Fruit fly (Drosophila melanogaster): ENCODE data around the gene Nemp.

Nemp gene

DNA sequence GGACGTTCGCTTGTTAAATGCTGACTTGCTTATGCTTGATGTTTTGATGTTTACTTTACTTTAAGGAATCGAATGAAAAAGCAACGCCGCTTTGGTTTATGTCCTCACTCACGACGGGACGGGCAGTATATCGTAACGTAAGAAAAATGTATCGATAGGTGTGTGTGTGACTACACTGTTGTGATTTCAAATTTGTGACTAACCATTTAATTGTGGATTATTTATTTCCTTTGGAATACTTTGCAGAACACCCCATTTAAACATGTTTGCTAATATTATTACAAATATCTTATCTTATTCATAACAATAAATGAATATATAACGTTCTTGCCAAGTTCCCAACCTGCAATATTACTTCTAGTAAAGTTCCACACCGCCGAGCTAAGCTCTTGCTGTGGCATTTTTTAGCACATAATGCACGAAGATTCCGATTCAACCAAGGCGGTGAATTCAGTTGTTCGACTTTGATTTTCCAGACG, at the start of gene Nemp, which contains the start of gene r:
Gene Nemp, minus strand, starts transcription at position 85 of the 479 bp plus-strand sequence.
Gene r, plus strand, starts transcription at position 429 of the 479 bp plus-strand sequence.
- TF ChIP-seq noc (tag; optimal IDR thresholded peaks at IDR 0.05): no peak

DNA sequence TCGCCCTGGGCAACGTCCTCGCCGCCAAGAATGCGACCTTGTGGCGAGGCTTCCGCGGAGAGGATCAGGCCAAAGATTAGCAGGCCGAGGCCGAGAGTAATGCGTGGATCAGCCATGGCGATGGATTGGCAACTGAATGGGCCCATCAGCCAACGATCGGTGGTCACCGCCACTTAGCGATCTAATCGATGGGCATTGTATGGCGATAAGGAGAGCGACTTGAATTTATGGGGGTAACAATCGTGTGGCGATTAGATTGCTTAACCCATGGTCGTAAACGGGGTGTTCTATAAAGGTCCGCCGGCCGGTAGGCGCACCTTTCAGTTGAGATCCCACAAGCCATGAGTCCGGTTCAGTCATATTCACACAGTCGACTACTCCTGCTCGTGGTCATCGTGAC, 48.9 kb upstream of the Nemp start, which contains the start of the genes CG9673 and CG4653:
Gene CG9673, minus strand, starts transcription at position 138 of the 400 bp plus-strand sequence.
Gene CG4653, plus strand, starts transcription at position 335 of the 400 bp plus-strand sequence.
- peak; percentile 7 for TF ChIP-seq noc (tag; optimal IDR thresholded peaks at IDR 0.05)

DNA sequence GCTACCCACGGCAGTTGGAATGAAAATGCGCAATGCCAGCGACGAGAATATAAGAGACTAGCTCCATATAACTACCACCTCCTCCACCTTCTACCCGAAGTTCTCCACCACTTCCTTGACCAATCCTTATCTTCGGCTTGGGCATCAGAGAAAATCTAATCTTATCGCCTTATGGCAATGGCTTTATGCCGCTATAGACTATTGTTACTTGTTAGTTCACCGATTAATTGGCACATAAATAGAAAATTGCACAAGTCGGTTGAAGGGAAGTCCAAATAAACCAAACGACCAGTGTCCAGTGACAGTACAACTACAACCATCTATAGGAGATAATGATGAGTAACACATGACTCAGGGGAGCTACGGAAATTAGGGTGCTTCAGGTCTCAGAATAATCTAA, 47.1 kb upstream of the Nemp start, which contains the start of gene sphe:
Gene sphe, minus strand, starts transcription at position 32 of the 400 bp plus-strand sequence.
- TF ChIP-seq noc (tag; optimal IDR thresholded peaks at IDR 0.05): peak; percentile 8

DNA sequence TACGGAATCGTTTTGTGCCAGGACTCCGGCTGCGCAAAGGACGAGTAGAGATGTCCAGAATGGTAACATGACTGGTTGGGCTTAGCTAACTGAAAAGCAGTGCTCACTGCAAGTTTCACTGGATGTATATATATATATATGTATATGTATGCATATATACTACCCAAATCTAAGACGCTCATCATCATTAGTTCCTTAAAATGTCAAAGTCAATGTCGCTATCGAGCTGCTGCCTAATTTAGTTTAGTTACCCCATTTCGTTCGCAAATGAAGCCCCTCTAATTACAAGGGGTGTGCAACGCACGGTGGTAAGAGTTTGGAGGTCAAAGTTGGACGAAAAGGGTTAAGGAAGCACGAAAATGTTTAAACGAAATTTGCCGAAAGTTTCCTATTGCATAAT, 45.3 kb upstream of the Nemp start, which contains the start of gene CG9676:
Gene CG9676, minus strand, starts transcription at position 101 of the 400 bp plus-strand sequence.
- no peak for TF ChIP-seq noc (tag; optimal IDR thresholded peaks at IDR 0.05)

DNA sequence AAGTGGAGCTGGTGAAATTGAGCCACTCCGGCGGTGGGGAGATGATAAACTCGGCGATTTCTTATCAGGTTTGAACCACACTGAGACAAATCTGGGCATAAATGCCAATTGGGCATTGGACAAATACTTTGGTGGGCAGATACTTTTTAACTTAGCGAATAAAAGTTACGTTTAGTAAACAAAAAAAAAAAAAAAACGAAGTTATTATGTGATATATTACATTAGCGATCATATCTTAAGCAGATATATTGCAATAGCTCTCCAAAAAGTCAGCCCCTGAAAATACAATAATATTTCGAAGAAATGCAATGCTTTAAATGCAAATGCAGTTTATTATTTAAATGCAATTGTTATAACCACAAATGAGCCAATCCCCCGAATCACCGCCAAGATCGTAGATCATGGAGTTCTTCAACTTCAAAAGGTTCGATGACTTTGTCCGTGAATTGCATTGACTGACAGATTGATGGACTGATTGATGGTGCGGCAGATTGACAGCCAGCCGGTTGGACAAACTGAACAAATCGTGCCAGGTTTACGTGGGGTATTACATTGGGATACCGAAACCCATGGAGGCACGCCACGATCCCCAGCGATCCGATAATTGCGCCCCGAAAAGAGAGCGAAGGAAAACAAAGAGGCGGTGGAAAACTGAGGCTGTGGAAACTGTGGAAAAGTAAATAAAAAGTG, 43.2 kb upstream of the Nemp start:
- TF ChIP-seq noc (tag; optimal IDR thresholded peaks at IDR 0.05): no peak

DNA sequence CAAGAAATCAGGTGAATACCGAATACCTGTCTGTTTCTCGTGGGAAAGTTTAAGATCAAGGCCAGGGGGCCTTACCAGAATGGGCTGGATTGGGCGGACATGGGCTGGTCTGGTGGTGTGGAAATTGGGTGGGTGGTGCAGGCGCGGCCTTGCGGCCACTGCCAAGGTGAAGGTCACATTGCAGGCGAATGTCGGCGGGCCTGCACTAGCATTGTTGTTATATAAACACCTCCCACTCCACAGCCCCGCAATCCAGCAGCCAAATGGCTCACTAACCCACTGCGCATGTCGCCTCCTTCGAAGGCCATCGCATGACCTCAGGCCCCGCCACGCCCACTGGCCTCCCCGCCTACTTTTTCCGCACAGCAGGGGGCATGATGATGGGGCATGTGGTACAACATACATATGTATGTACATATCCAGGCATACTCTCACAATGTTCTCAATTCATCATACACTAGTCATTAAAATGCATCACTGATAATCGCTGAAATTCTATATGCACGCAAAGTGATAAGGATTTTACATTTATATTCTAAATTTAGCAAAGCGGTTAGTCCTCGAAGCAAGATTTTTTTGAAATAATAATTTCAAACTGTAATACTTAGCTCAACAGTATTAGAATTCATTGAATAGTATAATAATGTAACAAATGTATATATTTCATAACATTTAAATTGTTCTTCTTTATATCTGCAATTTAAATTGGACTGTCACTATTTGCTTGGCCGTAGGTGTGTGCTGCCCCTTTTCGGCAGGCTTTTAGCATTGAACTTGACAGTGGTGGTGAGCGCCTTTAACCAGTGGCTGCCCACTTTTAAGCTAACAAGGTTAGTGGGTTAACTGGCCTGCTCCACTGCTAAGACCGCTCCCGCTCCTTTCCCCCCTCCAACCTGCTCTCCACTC, 42.1 kb upstream of the Nemp start:
- no peak for TF ChIP-seq noc (tag; optimal IDR thresholded peaks at IDR 0.05)

DNA sequence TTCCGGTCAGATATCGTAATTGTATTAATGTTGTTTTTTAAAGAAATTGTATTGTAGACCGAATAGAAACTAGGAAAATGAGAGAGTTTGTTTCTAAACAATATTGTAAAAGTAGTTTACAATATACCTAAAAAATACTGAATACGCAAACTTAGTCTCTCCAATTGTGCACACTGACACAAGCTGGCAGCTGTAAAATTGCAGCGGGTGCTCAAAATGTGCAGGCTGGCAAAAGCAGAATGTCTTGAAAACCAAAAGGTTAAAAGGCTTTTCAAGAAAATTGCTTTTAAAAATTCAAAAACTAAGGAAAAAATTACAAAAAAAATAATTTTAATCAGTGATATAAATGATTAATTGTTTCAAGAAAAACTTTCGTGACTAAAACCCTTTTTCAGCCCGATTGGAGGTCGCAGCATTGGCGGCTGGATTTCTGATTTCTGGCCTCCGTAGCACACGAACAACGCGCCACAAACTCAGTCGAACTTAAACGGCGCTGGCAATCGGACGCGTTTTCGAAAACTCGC, 40.9 kb upstream of the Nemp start, which contains the start of gene CG4678:
Gene CG4678, plus strand, starts transcription at position 474 of the 524 bp plus-strand sequence.
- no peak for TF ChIP-seq noc (tag; optimal IDR thresholded peaks at IDR 0.05)

DNA sequence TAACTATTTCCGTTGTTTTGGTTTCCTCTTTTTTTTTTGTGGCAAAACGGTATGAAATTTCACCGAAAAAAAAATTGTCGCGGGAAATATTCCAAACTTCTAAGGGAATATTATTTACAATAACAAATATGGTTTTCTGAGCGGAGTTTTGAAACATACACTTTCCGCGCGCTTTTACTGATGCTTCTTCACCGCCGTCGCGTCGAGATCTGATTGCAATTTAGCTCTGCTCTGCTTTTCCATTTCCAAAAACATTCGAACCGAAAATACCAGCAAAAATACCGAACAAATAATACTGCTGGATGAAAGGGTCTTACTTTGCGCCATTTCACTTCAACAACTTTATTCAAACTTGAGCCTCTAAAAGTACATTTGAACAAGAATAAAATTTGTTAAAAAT, 40.1 kb upstream of the Nemp start, which contains the start of gene Septin4:
Gene Septin4, minus strand, starts transcription at position 215 of the 400 bp plus-strand sequence.
- no peak for TF ChIP-seq noc (tag; optimal IDR thresholded peaks at IDR 0.05)

DNA sequence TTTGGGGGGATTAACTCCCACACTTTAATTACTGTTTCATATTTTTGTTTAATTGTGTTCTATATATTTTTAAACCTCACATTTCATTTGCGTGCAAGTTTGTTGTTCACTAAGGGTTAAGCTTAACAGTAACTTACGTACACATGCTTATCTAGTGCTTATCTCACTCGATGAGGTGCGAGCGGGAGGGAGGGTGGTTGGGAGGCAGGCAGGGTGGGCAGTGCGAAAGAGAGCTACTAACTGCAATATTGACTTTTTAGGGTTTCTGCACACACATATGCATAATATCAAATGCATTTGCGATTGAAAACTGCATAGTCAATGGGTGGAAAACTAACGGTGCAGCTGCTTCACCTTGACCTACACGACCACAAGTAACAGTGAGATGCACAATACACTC, 39.7 kb upstream of the Nemp start:
- no peak for TF ChIP-seq noc (tag; optimal IDR thresholded peaks at IDR 0.05)

DNA sequence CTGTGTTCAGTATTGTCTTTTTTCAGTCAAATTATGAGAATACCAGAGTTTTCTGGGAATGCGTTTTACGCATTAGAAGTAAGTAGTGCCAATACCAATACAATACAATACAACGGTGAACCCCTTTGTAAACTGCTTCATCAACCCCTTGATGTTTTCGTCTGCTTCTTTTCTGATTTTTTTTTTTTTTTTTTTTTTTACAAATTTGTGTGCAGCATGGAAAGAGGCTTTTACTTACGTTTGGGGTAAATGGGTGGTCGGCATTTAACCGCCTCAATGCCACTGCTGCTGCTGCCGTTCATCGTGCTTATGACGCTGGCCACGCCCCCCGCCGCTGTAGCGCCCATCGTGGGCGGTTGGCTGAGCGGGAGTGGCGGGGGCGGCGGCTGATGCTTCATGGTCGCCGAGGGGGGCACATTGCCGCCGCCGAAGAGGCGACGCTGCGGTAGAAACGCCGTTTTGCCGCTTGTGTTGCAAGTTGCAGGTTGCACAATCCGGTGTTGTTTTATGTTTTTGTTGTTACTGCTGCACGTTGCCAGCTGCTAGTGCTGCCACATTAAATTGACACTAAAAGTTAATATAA, 39.1 kb upstream of the Nemp start:
- TF ChIP-seq noc (tag; optimal IDR thresholded peaks at IDR 0.05): no peak

DNA sequence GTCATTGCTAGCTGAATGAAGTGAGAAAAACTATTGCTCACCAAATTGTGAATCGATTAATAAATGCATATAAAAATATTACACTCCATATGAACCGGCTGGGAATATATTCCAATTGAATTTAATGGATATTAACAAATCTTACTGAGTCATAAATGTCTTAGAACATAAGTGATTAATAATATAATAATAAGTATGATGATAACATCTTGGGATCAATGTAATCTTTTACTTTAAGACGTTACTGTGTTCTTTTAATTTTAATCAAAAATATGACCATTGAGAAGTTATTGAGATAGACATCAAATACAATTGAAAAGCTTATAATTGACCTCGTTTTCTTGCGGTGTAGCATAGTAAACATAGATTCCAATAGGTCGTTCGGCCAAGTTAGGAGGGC, 37.5 kb upstream of the Nemp start:
- TF ChIP-seq noc (tag; optimal IDR thresholded peaks at IDR 0.05): peak; percentile 70

DNA sequence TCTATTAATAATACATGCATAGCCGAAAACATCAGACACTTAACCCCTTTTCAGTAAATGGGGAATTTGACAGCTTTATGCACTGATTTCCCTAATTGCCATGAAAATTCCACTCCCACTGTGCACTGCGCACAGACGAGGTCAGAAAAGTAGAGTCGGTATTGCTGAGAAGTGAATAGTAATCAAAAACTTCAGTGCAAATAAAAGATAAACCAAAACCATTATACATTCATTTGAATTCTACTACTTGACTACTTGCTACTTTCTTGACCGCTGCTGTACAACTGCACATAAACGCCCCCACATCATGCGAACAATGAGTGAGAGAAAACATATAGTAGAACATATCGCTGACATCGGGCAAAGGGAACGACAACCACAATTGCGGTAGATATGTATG, 36.6 kb upstream of the Nemp start:
- TF ChIP-seq noc (tag; optimal IDR thresholded peaks at IDR 0.05): no peak

DNA sequence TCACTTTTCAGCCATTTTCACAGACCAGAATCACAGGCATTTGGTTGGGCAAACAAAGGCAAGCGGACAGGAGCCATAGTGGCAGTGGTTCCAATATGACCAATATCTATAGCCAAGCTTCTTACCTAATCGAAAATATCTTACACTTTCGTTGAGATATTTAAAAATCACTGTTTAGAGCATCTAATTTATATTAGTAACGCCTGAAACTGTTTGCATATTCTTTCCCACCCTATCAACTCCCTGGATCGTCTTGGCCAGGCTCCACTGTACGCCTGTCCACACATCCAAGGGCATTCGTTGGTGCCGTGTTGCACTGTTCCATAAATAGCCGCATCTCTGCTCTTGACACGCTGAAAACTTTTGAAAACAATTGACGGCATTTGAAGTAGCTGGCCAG, 35.7 kb upstream of the Nemp start:
- no peak for TF ChIP-seq noc (tag; optimal IDR thresholded peaks at IDR 0.05)

DNA sequence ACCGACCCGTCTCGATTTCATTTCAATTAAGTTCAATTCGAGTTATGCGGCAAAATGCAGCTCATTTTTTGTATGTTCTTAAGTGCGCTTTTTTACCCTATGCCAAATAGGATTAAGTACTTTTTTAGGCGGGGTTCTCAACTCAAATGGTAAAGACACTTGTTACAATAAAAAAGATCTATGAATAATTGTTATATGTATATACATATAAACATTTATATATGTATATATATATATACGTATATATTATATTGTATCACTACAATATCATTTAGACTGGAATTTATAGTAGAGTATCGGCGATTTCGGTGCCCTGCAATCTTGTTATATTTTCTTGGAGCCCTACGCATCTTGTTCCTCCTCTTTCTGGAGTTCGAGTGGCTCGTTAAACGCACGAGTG, 35.2 kb upstream of the Nemp start:
- TF ChIP-seq noc (tag; optimal IDR thresholded peaks at IDR 0.05): no peak

DNA sequence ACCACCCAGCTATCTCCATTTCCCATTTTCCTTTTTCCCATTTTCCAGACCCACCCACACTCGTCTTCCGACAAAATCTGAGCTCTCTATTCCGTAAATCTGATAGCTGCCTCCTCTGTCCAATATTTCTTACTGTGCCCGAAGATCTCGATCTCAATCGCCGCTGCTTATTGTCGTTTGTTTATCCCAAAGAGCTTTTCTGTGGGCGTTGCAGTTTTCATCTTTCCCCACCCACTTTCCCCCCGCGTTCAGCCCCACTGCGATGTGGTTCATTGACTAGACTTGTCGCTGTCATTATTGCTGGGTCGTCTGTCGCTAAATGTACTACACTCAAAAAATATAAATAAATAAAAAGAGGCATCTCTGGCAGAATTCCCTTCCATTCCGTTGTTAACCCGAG, 34.5 kb upstream of the Nemp start:
- no peak for TF ChIP-seq noc (tag; optimal IDR thresholded peaks at IDR 0.05)

DNA sequence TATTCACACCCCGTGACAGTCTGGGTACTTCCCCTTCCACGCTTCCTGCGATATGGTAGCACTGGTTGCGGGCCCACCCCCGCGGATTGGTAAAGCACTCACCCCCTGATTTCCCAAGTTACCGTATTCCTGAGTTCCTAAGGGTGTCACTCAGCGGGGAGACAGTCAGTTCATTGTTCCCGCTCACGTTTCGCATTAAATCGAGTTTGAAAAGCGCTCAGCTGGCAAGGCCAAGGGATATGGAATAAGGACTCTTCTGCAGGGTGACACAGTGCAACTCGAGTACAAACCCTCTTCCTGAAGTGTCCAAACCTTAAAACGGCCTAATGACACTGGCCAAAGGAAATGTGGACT, 33.3 kb upstream of the Nemp start:
- TF ChIP-seq noc (tag; optimal IDR thresholded peaks at IDR 0.05): no peak

All from whole organism, larva.